Worm (Caenorhabditis elegans): ENCODE measurements around the gene C29E4.12.

Gene C29E4.12

DNA sequence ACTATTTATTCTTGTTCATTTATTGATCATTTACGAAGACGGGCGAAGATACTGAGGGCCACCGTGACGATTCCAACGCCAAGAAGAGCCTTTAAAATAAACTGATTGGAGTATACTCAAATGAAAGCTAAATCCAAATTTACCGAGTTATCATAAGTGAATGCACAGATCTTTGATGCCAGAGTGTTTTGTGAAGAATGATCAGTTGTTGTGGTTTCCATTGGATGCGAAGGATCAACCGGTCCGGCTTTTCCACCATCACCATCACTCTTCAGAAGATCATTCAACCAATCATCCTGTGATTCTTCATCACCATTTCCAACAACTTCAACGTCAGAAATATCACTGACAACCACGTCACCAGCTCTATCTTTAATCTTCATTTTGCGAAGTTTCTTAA, 36.3 kb downstream of the C29E4.12 start (continued):
- peak; percentile 7 for TF ChIP-seq madf-10 (tag; optimal IDR thresholded peaks at IDR 0.05)
- peak; percentile 20 for TF ChIP-seq zim-3 (tag; optimal IDR thresholded peaks at IDR 0.05)
- peak; percentile 79 for TF ChIP-seq F52B5.7 (tag; optimal IDR thresholded peaks at IDR 0.05)
- no peak for TF ChIP-seq mcd-1 (GFP tag; IDR thresholded peaks at IDR 0.05)
- TF ChIP-seq cebp-2 (GFP tag; IDR thresholded peaks at IDR 0.05) = no peak
- TF ChIP-seq aptf-3 (GFP tag; IDR thresholded peaks at IDR 0.05) = no peak
- TF ChIP-seq ztf-28 (GFP tag; IDR thresholded peaks at IDR 0.05) = no peak
- TF ChIP-seq lin-54 (GFP tag; optimal IDR thresholded peaks at IDR 0.05) = peak; percentile 15
- TF ChIP-seq sptf-2 (GFP tag; optimal IDR thresholded peaks at IDR 0.05) = no peak
- peak; percentile 27 for TF ChIP-seq B0035.1 (tag; optimal IDR thresholded peaks at IDR 0.05)
- no peak for TF ChIP-seq F23B12.7 (tag; optimal IDR thresholded peaks at IDR 0.05; ENCODE audit: insufficient read depth)
- no peak for TF ChIP-seq aptf-2 (GFP tag; conservative IDR thresholded peaks at IDR 0.05)
- no peak for TF ChIP-seq B0261.1 (tag; optimal IDR thresholded peaks at IDR 0.05)
- TF ChIP-seq ceh-79 (tag; optimal IDR thresholded peaks at IDR 0.05) = peak; percentile 18
- TF ChIP-seq ztf-22 (GFP tag; optimal IDR thresholded peaks at IDR 0.05) = no peak
- TF ChIP-seq pbrm-1 (GFP tag; IDR thresholded peaks at IDR 0.05) = no peak; the same call in 1 of the 2 replicates
- TF ChIP-seq ztf-26 (tag; optimal IDR thresholded peaks at IDR 0.05) = no peak
- 0 out of 2 replicates have a peak, but pooled peaks have one; percentile 43 for TF ChIP-seq cebp-1 (GFP tag; IDR thresholded peaks at IDR 0.05)
- TF ChIP-seq cebp-1 (tag; optimal IDR thresholded peaks at IDR 0.05) = peak; percentile 49
- TF ChIP-seq egl-18 (GFP tag; IDR thresholded peaks at IDR 0.05) = no peak
- TF ChIP-seq ceh-100 (GFP tag; IDR thresholded peaks at IDR 0.05) = no peak
- TF ChIP-seq athp-1 (tag; optimal IDR thresholded peaks at IDR 0.05) = no peak
- peak; percentile 14 for TF ChIP-seq ZK185.1 (tag; optimal IDR thresholded peaks at IDR 0.05; ENCODE audit: poor library complexity, severe bottlenecking)
- TF ChIP-seq dpl-1 (GFP tag; optimal IDR thresholded peaks at IDR 0.05) = no peak
- TF ChIP-seq F57A8.1 (GFP tag; optimal IDR thresholded peaks at IDR 0.05) = no peak
- TF ChIP-seq tbp1 (GFP tag; optimal IDR thresholded peaks at IDR 0.05) = no peak
- no peak for TF ChIP-seq F10E7.11 (tag; optimal IDR thresholded peaks at IDR 0.05)
- TF ChIP-seq hmg-1.2 (GFP tag; IDR thresholded peaks at IDR 0.05) = peak; percentile 12; the same call in 1 of the 2 replicates
- no peak for TF ChIP-seq lsy-27 (tag; optimal IDR thresholded peaks at IDR 0.05; ENCODE audit: borderline replicate concordance, insufficient read depth)
- TF ChIP-seq hrde-1 (tag; optimal IDR thresholded peaks at IDR 0.05; ENCODE audit: borderline replicate concordance) = peak; percentile 90
- no peak for TF ChIP-seq sdz-38 (tag; optimal IDR thresholded peaks at IDR 0.05)
- no peak for TF ChIP-seq ztf-18 (tag; optimal IDR thresholded peaks at IDR 0.05)
- no peak for TF ChIP-seq lir-1 (GFP tag; conservative IDR thresholded peaks at IDR 0.05)
- TF ChIP-seq attf-6 (GFP tag; IDR thresholded peaks at IDR 0.05) = 0 out of 2 replicates have a peak, but pooled peaks have one; percentile 9
- TF ChIP-seq T07F8.4 (tag; optimal IDR thresholded peaks at IDR 0.05) = no peak
- TF ChIP-seq F39B2.1 (GFP tag; IDR thresholded peaks at IDR 0.05) = no peak
- no peak for TF ChIP-seq lsl-1 (GFP tag; optimal IDR thresholded peaks at IDR 0.05)
- no peak for TF ChIP-seq xnd-1 (tag; optimal IDR thresholded peaks at IDR 0.05)
- no peak for TF ChIP-seq nfya-2 (GFP tag; IDR thresholded peaks at IDR 0.05)
- peak; percentile 10 for TF ChIP-seq snpc-3.4 (tag; optimal IDR thresholded peaks at IDR 0.05)
- TF ChIP-seq ama-1 (optimal IDR thresholded peaks at IDR 0.05) = peak; percentile 5
- TF ChIP-seq ama-1 (GFP tag; optimal IDR thresholded peaks at IDR 0.05) = no peak
- TF ChIP-seq pha-4 (tag; optimal IDR thresholded peaks at IDR 0.05) = no peak
- 0 out of 2 replicates have a peak, but pooled peaks have one; percentile 4 for TF ChIP-seq madf-3 (GFP tag; IDR thresholded peaks at IDR 0.05)
- TF ChIP-seq F37B4.10 (GFP tag; IDR thresholded peaks at IDR 0.05) = no peak
- TF ChIP-seq F33H1.4 (GFP tag; IDR thresholded peaks at IDR 0.05) = no peak
- TF ChIP-seq fkh-3 (tag; optimal IDR thresholded peaks at IDR 0.05) = no peak
- TF ChIP-seq hlh-26 (GFP tag; conservative IDR thresholded peaks at IDR 0.05) = no peak
- no peak for TF ChIP-seq snpc-4 (GFP tag; optimal IDR thresholded peaks at IDR 0.05)
- TF ChIP-seq snpc-4 (tag; optimal IDR thresholded peaks at IDR 0.05) = peak in 1 of 4 experiments; percentile 22

Measured in whole organism, young adult.